Worm (Caenorhabditis elegans): ENCODE measurements around the gene let-418.
A peak's percentile ranks its signal among the peaks of the same experiment; 100 is the strongest.

Gene let-418

DNA sequence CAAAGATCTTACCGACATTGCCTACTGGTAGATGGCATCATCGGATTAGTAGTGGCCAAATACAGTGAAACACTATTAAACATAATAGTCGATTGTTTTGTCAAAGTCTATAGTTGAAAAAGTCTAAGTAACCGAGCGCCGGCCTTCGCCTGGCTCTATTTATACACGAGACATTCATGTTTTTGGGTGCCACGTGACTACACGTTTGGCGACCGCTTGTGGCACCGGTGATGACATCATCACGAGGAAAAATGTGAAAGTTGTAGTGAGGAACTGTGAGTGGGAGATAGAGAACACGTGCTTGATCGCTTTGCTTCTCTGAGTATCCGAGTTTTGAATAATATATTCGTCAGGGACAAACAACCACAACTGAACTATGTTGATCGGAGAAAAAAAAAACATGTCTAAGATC, 17.7 kb downstream of the let-418 start (continued):
- TF ChIP-seq alr-1 (tag; optimal IDR thresholded peaks at IDR 0.05): no peak
- TF ChIP-seq blmp-1 (tag; optimal IDR thresholded peaks at IDR 0.05; ENCODE audit: insufficient read depth): peak; percentile 95

DNA sequence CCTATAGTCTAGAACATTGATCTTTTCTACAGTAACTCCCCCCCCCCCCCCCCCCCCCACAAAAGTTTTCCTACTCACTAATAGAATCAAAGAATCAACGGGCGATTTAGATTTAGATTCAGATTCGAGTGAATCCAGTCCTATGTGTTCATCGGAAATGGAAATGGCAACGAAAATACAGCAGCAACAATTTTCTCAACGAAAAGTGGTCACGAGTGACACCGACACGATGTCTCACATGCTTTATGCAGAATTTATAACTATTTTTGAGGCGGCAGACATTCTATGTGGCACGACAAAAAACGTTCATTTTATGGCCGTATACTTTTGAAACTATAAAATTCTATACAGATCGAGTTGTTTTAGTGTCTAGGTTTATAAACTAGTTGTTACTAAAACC, 18.5 kb downstream of the let-418 start:
- TF ChIP-seq Y55F3AM.14 (GFP tag; optimal IDR thresholded peaks at IDR 0.05) (no peak), nhr-10 (tag; optimal IDR thresholded peaks at IDR 0.05) (no peak), egl-27 (tag; optimal IDR thresholded peaks at IDR 0.05) (no peak), sma-9 (GFP tag; optimal IDR thresholded peaks at IDR 0.05) (no peak), sma-9 (tag; optimal IDR thresholded peaks at IDR 0.05) (no peak), nhr-25 (tag; optimal IDR thresholded peaks at IDR 0.05) (peak; percentile 24)

DNA sequence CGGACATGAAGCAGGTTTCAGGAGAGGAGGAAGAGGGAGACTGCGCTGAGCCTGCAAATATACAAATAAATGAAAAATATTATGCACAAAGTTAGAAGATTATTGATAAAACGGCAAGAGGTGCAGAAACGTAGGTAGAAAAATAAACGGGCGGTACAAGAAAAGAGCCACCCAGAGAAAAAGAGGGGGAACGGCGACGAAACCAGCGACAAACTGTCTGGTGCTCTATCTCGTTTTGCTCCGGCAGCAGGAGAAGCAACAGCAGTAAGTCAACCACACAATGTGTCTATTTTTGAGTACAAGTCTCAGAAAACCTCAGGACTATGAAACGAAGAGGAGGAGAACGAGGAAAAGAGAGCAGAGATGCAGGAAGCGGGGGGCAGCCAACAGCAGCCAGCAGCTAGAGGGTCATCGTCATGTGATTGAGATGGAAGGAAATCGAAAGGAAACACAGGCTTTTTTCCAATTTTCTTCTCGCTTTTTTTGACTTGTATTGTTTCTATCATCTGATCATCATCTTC, 19.1 kb downstream of the let-418 start, which contains the start of gene F26F12.3:
TSS of gene F26F12.3 (minus strand) at position 51 of the 521 bp plus-strand sequence.
- TF ChIP-seq nhr-11 (tag; optimal IDR thresholded peaks at IDR 0.05) (no peak), ztf-11 (tag; optimal IDR thresholded peaks at IDR 0.05) (no peak), ceh-82 (tag; optimal IDR thresholded peaks at IDR 0.05) (no peak), sma-3 (GFP tag; optimal IDR thresholded peaks at IDR 0.05) (peak; percentile 88), egl-27 (tag; optimal IDR thresholded peaks at IDR 0.05) (peak; percentile 11), nhr-12 (tag; optimal IDR thresholded peaks at IDR 0.05) (no peak), C34F6.9 (tag; optimal IDR thresholded peaks at IDR 0.05) (peak; percentile 80), ama-1 (optimal IDR thresholded peaks at IDR 0.05) (peak; percentile 68), nhr-25 (tag; optimal IDR thresholded peaks at IDR 0.05) (peak; percentile 30), nhr-23 (tag; optimal IDR thresholded peaks at IDR 0.05) (no peak), ceh-16 (tag; optimal IDR thresholded peaks at IDR 0.05) (no peak), dmd-4 (tag; optimal IDR thresholded peaks at IDR 0.05) (no peak), unc-55 (GFP tag; optimal IDR thresholded peaks at IDR 0.05) (peak; percentile 29), lin-39 (tag; optimal IDR thresholded peaks at IDR 0.05) (no peak), fos-1 (tag; optimal IDR thresholded peaks at IDR 0.05) (peak; percentile 36), snpc-4 (tag; optimal IDR thresholded peaks at IDR 0.05) (no peak), aly-2 (tag; optimal IDR thresholded peaks at IDR 0.05) (no peak), crh-2 (tag; optimal IDR thresholded peaks at IDR 0.05) (peak; percentile 24), nhr-129 (tag; optimal IDR thresholded peaks at IDR 0.05) (peak; percentile 89), sma-9 (GFP tag; optimal IDR thresholded peaks at IDR 0.05) (peak; percentile 90), sma-9 (tag; optimal IDR thresholded peaks at IDR 0.05) (no peak), lsy-2 (tag; optimal IDR thresholded peaks at IDR 0.05) (peak in 1 of 2 experiments; percentile 66), lin-13 (GFP tag; optimal IDR thresholded peaks at IDR 0.05) (no peak), unc-62 (GFP tag; optimal IDR thresholded peaks at IDR 0.05) (no peak), ztf-4 (tag; optimal IDR thresholded peaks at IDR 0.05) (no peak), ztf-1 (GFP tag; conservative IDR thresholded peaks at IDR 0.05) (no peak), R02D3.7 (tag; optimal IDR thresholded peaks at IDR 0.05) (no peak), nhr-6 (tag; optimal IDR thresholded peaks at IDR 0.05) (peak; percentile 11), peb-1 (tag; optimal IDR thresholded peaks at IDR 0.05) (no peak), elt-3 (tag; optimal IDR thresholded peaks at IDR 0.05) (no peak), mab-5 (tag; optimal IDR thresholded peaks at IDR 0.05) (peak; percentile 41), skn-1 (tag; optimal IDR thresholded peaks at IDR 0.05) (no peak), nhr-77 (tag; optimal IDR thresholded peaks at IDR 0.05) (no peak), unc-39 (tag; optimal IDR thresholded peaks at IDR 0.05) (no peak), F13H6.1 (tag; optimal IDR thresholded peaks at IDR 0.05) (peak; percentile 71), elt-1 (tag; optimal IDR thresholded peaks at IDR 0.05) (no peak), alr-1 (tag; optimal IDR thresholded peaks at IDR 0.05) (no peak), blmp-1 (tag; optimal IDR thresholded peaks at IDR 0.05; ENCODE audit: insufficient read depth) (peak; percentile 75), nhr-10 (tag; optimal IDR thresholded peaks at IDR 0.05) (no peak), mbf-1 (tag; optimal IDR thresholded peaks at IDR 0.05) (no peak), gmeb-1 (tag; optimal IDR thresholded peaks at IDR 0.05) (peak; percentile 29), mdl-1 (tag; optimal IDR thresholded peaks at IDR 0.05) (peak; percentile 39 to 54), Y55F3AM.14 (GFP tag; optimal IDR thresholded peaks at IDR 0.05) (peak; percentile 44), sem-4 (tag; optimal IDR thresholded peaks at IDR 0.05) (peak; percentile 79), zag-1 (tag; optimal IDR thresholded peaks at IDR 0.05) (peak; percentile 11), nhr-21 (tag; optimal IDR thresholded peaks at IDR 0.05) (no peak), lin-11 (tag; optimal IDR thresholded peaks at IDR 0.05) (peak; percentile 44), ZK546.5 (tag; optimal IDR thresholded peaks at IDR 0.05) (no peak), nhr-237 (tag; optimal IDR thresholded peaks at IDR 0.05) (no peak)

Data from whole organism, L2 larva.